Worm (Caenorhabditis elegans): ENCODE data around the gene sre-33.

ce11 chrII:12429743-12430142 is 23.4 kb upstream of the sre-33 start, which contains the start of gene Y57A10C.8:
- no peak for TF ChIP-seq nhr-11 (tag; optimal IDR thresholded peaks at IDR 0.05)
- TF ChIP-seq dmd-4 (tag; optimal IDR thresholded peaks at IDR 0.05; ENCODE audit: borderline replicate concordance) = no peak
- TF ChIP-seq ceh-2 (tag; optimal IDR thresholded peaks at IDR 0.05) = no peak
- no peak for TF ChIP-seq hlh-15 (tag; optimal IDR thresholded peaks at IDR 0.05)
- TF ChIP-seq ama-1 (optimal IDR thresholded peaks at IDR 0.05) = no peak
- no peak for TF ChIP-seq syd-9 (tag; optimal IDR thresholded peaks at IDR 0.05)
- TF ChIP-seq gmeb-2 (tag; optimal IDR thresholded peaks at IDR 0.05) = no peak
- TF ChIP-seq tbx-2 (tag; optimal IDR thresholded peaks at IDR 0.05) = no peak
- TF ChIP-seq ceh-19 (GFP tag; optimal IDR thresholded peaks at IDR 0.05) = no peak
- no peak for TF ChIP-seq fkh-6 (tag; optimal IDR thresholded peaks at IDR 0.05)
- TF ChIP-seq fkh-10 (GFP tag; optimal IDR thresholded peaks at IDR 0.05) = no peak
- no peak for TF ChIP-seq pag-3 (tag; optimal IDR thresholded peaks at IDR 0.05; ENCODE audit: borderline replicate concordance)
- no peak for TF ChIP-seq ztf-16 (tag; optimal IDR thresholded peaks at IDR 0.05)
